Worm (Caenorhabditis elegans) whole organism, young adult: ENCODE data around the gene F57G8.7.
A peak's percentile ranks its signal among the peaks of the same experiment; 100 is the strongest.

Experiments used
- B0019.2 ChIP-seq: fragments of 200-800 bp; sonication (Bioruptor generic); conservative IDR thresholded peaks from 2 replicates; pipeline ENCODE4 v1.3.6; 2022; ENCODE audit warnings: missing genetic modification reagents, missing genetic modification characterization, missing compliant biosample characterization
- B0035.1 ChIP-seq: sonication (generic microtip); optimal IDR thresholded peaks from 2 replicates; lab custom pipeline; 2016; ENCODE audit warnings: missing genetic modification characterization, mild to moderate bottlenecking, missing compliant biosample characterization, missing genotype, missing genetic modification reagents
- B0261.1 ChIP-seq: sonication (generic microtip); optimal IDR thresholded peaks from 2 replicates; lab custom pipeline; 2016; ENCODE audit warnings: mild to moderate bottlenecking, missing genetic modification characterization, moderate library complexity, missing compliant biosample characterization
- C06A6.2 ChIP-seq: fragments of 200-800 bp; sonication (Bioruptor generic); conservative IDR thresholded peaks from 2 replicates; pipeline ENCODE4 v1.3.6; 2022; ENCODE audit warnings: missing genetic modification characterization, missing compliant biosample characterization
- C17E4.6 ChIP-seq: fragments of 200-800 bp; sonication (Bioruptor generic); IDR thresholded peaks from 2 replicates; pipeline ENCODE4 v1.3.6; 2022; ENCODE audit warnings: missing genetic modification reagents, missing genetic modification characterization, missing compliant biosample characterization
- F10E7.11 ChIP-seq: sonication (generic microtip); optimal IDR thresholded peaks from 2 replicates; lab custom pipeline; 2017; ENCODE audit warnings: mild to moderate bottlenecking, missing genetic modification characterization, moderate library complexity, missing compliant biosample characterization
- F23B12.7 ChIP-seq: sonication (generic microtip); optimal IDR thresholded peaks from 2 replicates; lab custom pipeline; 2017; ENCODE audit warnings: missing genetic modification characterization, mild to moderate bottlenecking, missing compliant biosample characterization, antibody characterized with exemption, moderate library complexity; ENCODE audit not compliant: insufficient read depth
- F37B4.10 ChIP-seq: fragments of 200-800 bp; sonication (Bioruptor generic); IDR thresholded peaks from 2 replicates; pipeline ENCODE4 v1.3.6; 2022; ENCODE audit warnings: missing genetic modification characterization, missing compliant biosample characterization
- F39B2.1 ChIP-seq: fragments of 200-800 bp; sonication (Bioruptor generic); IDR thresholded peaks from 2 replicates; pipeline ENCODE4 v1.3.6; 2022; ENCODE audit warnings: missing genetic modification reagents, missing genetic modification characterization, missing compliant biosample characterization
- ZK185.1 ChIP-seq: sonication (generic microtip); optimal IDR thresholded peaks from 2 replicates; lab custom pipeline; 2016; ENCODE audit warnings: mild to moderate bottlenecking, missing genetic modification characterization, missing compliant biosample characterization; ENCODE audit not compliant: poor library complexity, severe bottlenecking
- akir-1 ChIP-seq: fragments of 200-800 bp; sonication (Bioruptor generic); optimal IDR thresholded peaks from 2 replicates; lab custom pipeline; 2018; ENCODE audit warnings: mild to moderate bottlenecking, missing genetic modification characterization, moderate library complexity, missing compliant biosample characterization
- ama-1 ChIP-seq, 3 experiments: fragments of 150-350 bp in 1 of 3; sonication (generic microtip) in 2 of 3; optimal IDR thresholded peaks; 2 replicates each; lab custom pipeline; 2014 to 2018; ENCODE audit warnings: missing biosample characterization in 2 of 3, missing genetic modification characterization in 2 of 3, missing genetic modification reagents in 2 of 3
- atf-7 ChIP-seq: sonication (generic microtip); optimal IDR thresholded peaks from 2 replicates; lab custom pipeline; 2017; ENCODE audit warnings: mild to moderate bottlenecking, missing genetic modification characterization, missing compliant biosample characterization
- attf-3 ChIP-seq: fragments of 200-800 bp; sonication (Bioruptor generic); conservative IDR thresholded peaks from 2 replicates; pipeline ENCODE4 v1.3.6; 2022; ENCODE audit warnings: missing genetic modification reagents, missing genetic modification characterization, missing compliant biosample characterization
- attf-6 ChIP-seq: fragments of 200-800 bp; sonication (Bioruptor generic); IDR thresholded peaks from 2 replicates; pipeline ENCODE4 v1.3.6; 2022; ENCODE audit warnings: missing genetic modification reagents, missing genetic modification characterization, missing compliant biosample characterization
- bed-1 ChIP-seq: fragments of 200-800 bp; sonication (Bioruptor generic); IDR thresholded peaks from 2 replicates; pipeline ENCODE4 v1.3.6; 2022; ENCODE audit warnings: missing genetic modification reagents, missing genetic modification characterization, missing compliant biosample characterization
- ccch-3 ChIP-seq: fragments of 200-800 bp; sonication (Bioruptor generic); optimal IDR thresholded peaks from 2 replicates; lab custom pipeline; 2018; ENCODE audit warnings: mild to moderate bottlenecking, missing genetic modification characterization, missing compliant biosample characterization
- ceh-58 ChIP-seq: fragments of 200-800 bp; sonication (Bioruptor generic); IDR thresholded peaks from 2 replicates; pipeline ENCODE4 v1.3.6; 2022; ENCODE audit warnings: missing genetic modification characterization, missing compliant biosample characterization
- ceh-79 ChIP-seq: sonication (generic microtip); optimal IDR thresholded peaks from 2 replicates; lab custom pipeline; 2017; ENCODE audit warnings: mild to moderate bottlenecking, missing genetic modification characterization, missing compliant biosample characterization
- dpl-1 ChIP-seq: fragments of 150-350 bp; optimal IDR thresholded peaks from 2 replicates; lab custom pipeline; 2014; ENCODE audit warnings: missing biosample characterization, missing genetic modification reagents, missing genetic modification characterization
- egl-18 ChIP-seq: fragments of 200-800 bp; sonication (Bioruptor generic); IDR thresholded peaks from 2 replicates; pipeline ENCODE4 v1.3.6; 2022; ENCODE audit warnings: missing genetic modification reagents, missing genetic modification characterization, missing compliant biosample characterization
- egrh-3 ChIP-seq: fragments of 200-800 bp; sonication (Bioruptor generic); IDR thresholded peaks from 2 replicates; pipeline ENCODE4 v1.3.6; 2022; ENCODE audit warnings: missing genetic modification reagents, missing genetic modification characterization, missing compliant biosample characterization
- ekl-4 ChIP-seq: fragments of 200-800 bp; sonication (Bioruptor generic); IDR thresholded peaks from 2 replicates; pipeline ENCODE4 v1.3.6; 2022; ENCODE audit warnings: missing genetic modification reagents, missing genetic modification characterization, missing compliant biosample characterization
- hmg-1.2 ChIP-seq: fragments of 200-800 bp; sonication (Bioruptor generic); IDR thresholded peaks from 2 replicates; pipeline ENCODE4 v1.3.6; 2022; ENCODE audit warnings: missing genetic modification reagents, missing genetic modification characterization, missing compliant biosample characterization
- hrde-1 ChIP-seq: sonication (generic microtip); optimal IDR thresholded peaks from 2 replicates; lab custom pipeline; 2016; ENCODE audit warnings: missing genetic modification characterization, mild to moderate bottlenecking, missing compliant biosample characterization, moderate library complexity, missing genotype, missing genetic modification reagents, borderline replicate concordance
- hsf-1 ChIP-seq: fragments of 200-800 bp; sonication (Bioruptor generic); IDR thresholded peaks from 2 replicates; pipeline ENCODE4 v1.3.6; 2022; ENCODE audit warnings: missing genetic modification reagents, missing genetic modification characterization, missing compliant biosample characterization
- let-607 ChIP-seq, 2 experiments: fragments of 200-800 bp in 1 of 2; sonication (Bioruptor generic) in 1 of 2; sonication (generic microtip) in 1 of 2; optimal IDR thresholded peaks; 2 replicates each; lab custom pipeline; 2016 to 2018; ENCODE audit warnings: mild to moderate bottlenecking in 2 of 2, missing compliant biosample characterization in 2 of 2, missing genetic modification characterization in 2 of 2, moderate library complexity in 2 of 2, missing genotype in 1 of 2
- lin-35 ChIP-seq, 3 experiments: fragments of 150-350 bp in 2 of 3; sonication (generic microtip) in 1 of 3; optimal IDR thresholded peaks; 2 replicates each; lab custom pipeline; 2014 to 2018; ENCODE audit warnings: missing biosample characterization in 3 of 3, missing genetic modification characterization in 3 of 3, missing genetic modification reagents in 3 of 3
- lir-1 ChIP-seq: fragments of 200-800 bp; sonication (Bioruptor generic); conservative IDR thresholded peaks from 2 replicates; pipeline ENCODE4 v1.3.6; 2022; ENCODE audit warnings: missing genetic modification reagents, missing genetic modification characterization, missing compliant biosample characterization
- madf-10 ChIP-seq: sonication (generic microtip); optimal IDR thresholded peaks from 2 replicates; lab custom pipeline; 2016; ENCODE audit warnings: mild to moderate bottlenecking, missing genetic modification characterization, missing compliant biosample characterization
- madf-8 ChIP-seq: fragments of 200-800 bp; sonication (Bioruptor generic); conservative IDR thresholded peaks from 2 replicates; pipeline ENCODE4 v1.3.6; 2022; ENCODE audit warnings: missing genetic modification reagents, missing genetic modification characterization, missing compliant biosample characterization
- mcd-1 ChIP-seq: fragments of 200-800 bp; sonication (Bioruptor generic); IDR thresholded peaks from 2 replicates; pipeline ENCODE4 v1.3.6; 2022; ENCODE audit warnings: missing genetic modification reagents, missing genetic modification characterization, missing compliant biosample characterization
- nfya-1 ChIP-seq: sonication (generic microtip); optimal IDR thresholded peaks from 2 replicates; lab custom pipeline; 2017; ENCODE audit warnings: antibody characterized with exemption, missing compliant biosample characterization, missing genetic modification characterization, borderline replicate concordance; ENCODE audit not compliant: insufficient read depth
- nfyb-1 ChIP-seq: fragments of 200-800 bp; sonication (Bioruptor generic); IDR thresholded peaks from 2 replicates; pipeline ENCODE4 v1.3.6; 2022; ENCODE audit warnings: missing genetic modification reagents, missing genetic modification characterization, missing compliant biosample characterization
- nhr-80 ChIP-seq: sonication (generic microtip); optimal IDR thresholded peaks from 2 replicates; lab custom pipeline; 2016; ENCODE audit warnings: missing genetic modification characterization, missing compliant biosample characterization
- pha-4 ChIP-seq: fragments of 150-350 bp; sonication (generic microtip); optimal IDR thresholded peaks from 2 replicates; lab custom pipeline; 2014; ENCODE audit warnings: missing biosample characterization, missing genetic modification reagents, missing genetic modification characterization
- rcor-1 ChIP-seq: fragments of 200-800 bp; sonication (Bioruptor generic); IDR thresholded peaks from 2 replicates; pipeline ENCODE4 v1.3.6; 2022; ENCODE audit warnings: missing genetic modification reagents, missing genetic modification characterization, missing compliant biosample characterization
- repo-1 ChIP-seq: sonication (generic microtip); optimal IDR thresholded peaks from 2 replicates; lab custom pipeline; 2017; ENCODE audit warnings: mild to moderate bottlenecking, missing genetic modification characterization, missing compliant biosample characterization
- tbp1 ChIP-seq: fragments of 200-800 bp; sonication (Bioruptor generic); optimal IDR thresholded peaks from 2 replicates; lab custom pipeline; 2018; ENCODE audit warnings: mild to moderate bottlenecking, missing genetic modification characterization, missing compliant biosample characterization
- tlf-1 ChIP-seq: fragments of 200-800 bp; sonication (Bioruptor generic); optimal IDR thresholded peaks from 2 replicates; lab custom pipeline; 2018; ENCODE audit warnings: mild to moderate bottlenecking, missing genetic modification characterization, missing compliant biosample characterization
- unc-130 ChIP-seq: sonication (generic microtip); optimal IDR thresholded peaks from 2 replicates; lab custom pipeline; 2016; ENCODE audit warnings: missing genetic modification reagents, missing genetic modification characterization, missing compliant biosample characterization
- unc-62 ChIP-seq: fragments of 150-350 bp; optimal IDR thresholded peaks from 2 replicates; lab custom pipeline; 2014; ENCODE audit warnings: missing biosample characterization, missing genetic modification reagents, missing genetic modification characterization
- zim-3 ChIP-seq: sonication (generic microtip); optimal IDR thresholded peaks from 2 replicates; lab custom pipeline; 2017; ENCODE audit warnings: mild to moderate bottlenecking, missing genetic modification characterization, moderate library complexity, missing compliant biosample characterization
- ztf-28 ChIP-seq: fragments of 200-800 bp; sonication (Bioruptor generic); IDR thresholded peaks from 2 replicates; pipeline ENCODE4 v1.3.6; 2022; ENCODE audit warnings: missing genetic modification reagents, missing genetic modification characterization, missing compliant biosample characterization
- ztf-6 ChIP-seq: fragments of 200-800 bp; sonication (Bioruptor generic); IDR thresholded peaks from 2 replicates; pipeline ENCODE4 v1.3.6; 2022; ENCODE audit warnings: missing genetic modification reagents, missing genetic modification characterization, missing compliant biosample characterization

F57G8.7 gene

ce11 chrV:16367575-16367974 is 38.6 kb downstream of the F57G8.7 start, which contains the start of gene W08G11.3 (continued):
- no peak for TF ChIP-seq F37B4.10 (GFP tag; lab: Robert Waterston, UW)
- TF ChIP-seq bed-1 (GFP tag; lab: Robert Waterston, UW), result no peak
- TF ChIP-seq lir-1 (GFP tag; lab: Robert Waterston, UW), result no peak
- TF ChIP-seq attf-6 (GFP tag; lab: Robert Waterston, UW), result no peak
- TF ChIP-seq B0035.1, result no peak
- TF ChIP-seq hmg-1.2, result no peak
- no peak for TF ChIP-seq tbp1
- 0 out of 2 replicates have a peak, but pooled peaks have one; percentile 34 for TF ChIP-seq B0019.2
- no peak for TF ChIP-seq lin-35 (GFP tag; optimal IDR thresholded peaks at IDR 0.05; lab: Kevin White, UChicago)
- no peak for TF ChIP-seq rcor-1 (GFP tag; lab: Robert Waterston, UW)
- TF ChIP-seq attf-3, result no peak
- 0 out of 2 replicates have a peak, but pooled peaks have one; percentile 14 for TF ChIP-seq nfyb-1 (GFP tag; lab: Robert Waterston, UW)
- no peak for TF ChIP-seq egrh-3 (GFP tag; lab: Robert Waterston, UW)
- no peak for TF ChIP-seq dpl-1 (GFP tag; lab: Kevin White, UChicago)
- no peak for TF ChIP-seq C17E4.6 (GFP tag; lab: Robert Waterston, UW)
- TF ChIP-seq ccch-3 (GFP tag; lab: Kevin White, UChicago), result no peak
- TF ChIP-seq egl-18 (GFP tag; lab: Robert Waterston, UW), result no peak
- no peak for TF ChIP-seq repo-1
- no peak for TF ChIP-seq ZK185.1 (tag; lab: Kevin White, UChicago)
- no peak for TF ChIP-seq ztf-6 (GFP tag; lab: Robert Waterston, UW)
- TF ChIP-seq, all 124 proteins: peak for 5

- TF ChIP-seq unc-62 (GFP tag; lab: Kevin White, UChicago), result no peak
- no peak for TF ChIP-seq B0019.2
- no peak for TF ChIP-seq lin-35 (GFP tag; optimal IDR thresholded peaks at IDR 0.05; lab: Kevin White, UChicago)
- TF ChIP-seq let-607 (tag; optimal IDR thresholded peaks at IDR 0.05; lab: Kevin White, UChicago), result no peak
These were observed 39.2 kb downstream of the F57G8.7 start for ce11 chrV:16368143-16368542.

ce11 chrV:16370039-16370438 is 41.1 kb downstream of the F57G8.7 start:
- TF ChIP-seq nfya-1 (tag; lab: Kevin White, UChicago), result no peak
- no peak for TF ChIP-seq pha-4 (tag; lab: Kevin White, UChicago)
- TF ChIP-seq atf-7 (tag; lab: Kevin White, UChicago), result peak; percentile 68
- TF ChIP-seq unc-130 (GFP tag; lab: Kevin White, UChicago), result peak; percentile 73
- TF ChIP-seq nhr-80 (tag; lab: Kevin White, UChicago), result peak; percentile 71
- TF ChIP-seq B0261.1 (tag; lab: Kevin White, UChicago), result peak; percentile 94
- TF ChIP-seq akir-1 (GFP tag; lab: Kevin White, UChicago), result no peak
- TF ChIP-seq zim-3 (tag; lab: Kevin White, UChicago), result peak; percentile 83
- peak; percentile 90 for TF ChIP-seq ceh-79 (tag; lab: Kevin White, UChicago)
- no peak for TF ChIP-seq ama-1 (optimal IDR thresholded peaks at IDR 0.05; lab: Kevin White, UChicago)
- peak; percentile 51 to 59 for TF ChIP-seq ama-1 (GFP tag; optimal IDR thresholded peaks at IDR 0.05; lab: Kevin White, UChicago)
- TF ChIP-seq dpl-1 (GFP tag; lab: Kevin White, UChicago), result no peak
- no peak for TF ChIP-seq F39B2.1
- TF ChIP-seq hrde-1, result peak; percentile 89
- TF ChIP-seq ztf-28 (GFP tag; lab: Robert Waterston, UW), result peak; percentile 88
- TF ChIP-seq madf-10, result peak; percentile 68
- TF ChIP-seq F10E7.11 (tag; lab: Kevin White, UChicago), result peak; percentile 78
- 0 out of 2 replicates have a peak, but pooled peaks have one; percentile 46 for TF ChIP-seq hsf-1
- TF ChIP-seq C06A6.2, result peak; percentile 59; the same call in 1 of the 2 replicates
- TF ChIP-seq ekl-4 (GFP tag; lab: Robert Waterston, UW), result peak; percentile 73
- TF ChIP-seq ceh-58 (GFP tag; lab: Robert Waterston, UW), result no peak
- no peak for TF ChIP-seq attf-3
- peak; percentile 40 for TF ChIP-seq tlf-1 (GFP tag; lab: Kevin White, UChicago)
- 0 out of 2 replicates have a peak, but pooled peaks have one; percentile 10 for TF ChIP-seq madf-8 (GFP tag; lab: Robert Waterston, UW)
- peak; percentile 83 for TF ChIP-seq mcd-1
- peak; percentile 87 for TF ChIP-seq F23B12.7 (tag; lab: Kevin White, UChicago)
- peak; percentile 91 for TF ChIP-seq tbp1
